Worm (Caenorhabditis elegans): ENCODE results near the gene srw-122.

- TF ChIP-seq tbx-2 (tag; optimal IDR thresholded peaks at IDR 0.05) (no peak), ceh-34 (tag; optimal IDR thresholded peaks at IDR 0.05) (no peak), lim-6 (tag; optimal IDR thresholded peaks at IDR 0.05) (no peak), K09A11.1 (tag; optimal IDR thresholded peaks at IDR 0.05; ENCODE audit: insufficient read depth) (no peak)
Measured at ce11 chrV:2992060-2992459, 40.1 kb upstream of the srw-122 start.

All from whole organism, late embryonic.